Fruit fly (Drosophila melanogaster): ENCODE measurements around the gene CG7091.

Gene CG7091

DNA sequence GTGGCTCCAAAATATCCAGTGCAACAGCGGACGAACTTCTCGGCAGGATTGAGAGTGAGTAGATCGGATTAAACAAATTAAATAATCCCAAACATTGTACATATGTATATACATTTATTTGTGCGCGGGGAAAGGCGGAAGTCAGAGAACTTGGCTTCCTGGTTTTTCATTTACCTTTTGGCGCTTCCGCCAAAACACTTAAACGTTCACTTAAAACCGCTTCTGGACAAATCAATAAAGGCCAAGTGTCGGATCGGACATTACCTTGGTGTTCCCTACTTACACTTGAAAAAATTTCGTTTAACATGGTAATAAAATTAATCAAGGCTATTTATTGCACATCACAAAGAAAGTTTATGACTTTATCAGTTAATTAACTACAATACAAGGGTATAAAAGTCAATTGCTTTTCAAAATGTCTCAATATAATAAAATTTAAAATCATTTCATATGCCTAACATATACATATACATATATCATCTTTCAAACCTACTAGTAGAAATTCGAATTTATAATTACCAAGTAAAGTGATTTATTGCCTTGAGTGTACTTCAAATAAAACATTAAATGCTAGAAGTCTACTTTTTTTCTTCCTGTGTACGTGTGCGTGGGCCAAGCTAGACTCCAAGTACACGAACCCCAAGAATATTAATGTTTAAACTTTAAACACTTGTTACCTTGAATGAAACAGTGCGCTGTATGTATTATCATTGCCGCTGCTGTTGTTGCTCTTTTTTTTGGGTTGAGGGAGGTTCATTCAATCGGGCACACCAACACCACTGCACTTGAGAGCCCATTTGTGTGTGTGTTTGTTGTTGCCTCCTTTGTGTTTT lies 3.8 kb downstream of the CG7091 start (continued):
- TF ChIP-seq stwl (tag; optimal IDR thresholded peaks at IDR 0.05) (no peak), NfI (GFP tag; optimal IDR thresholded peaks at IDR 0.05) (peak; percentile 41), ttk (GFP tag; IDR thresholded peaks at IDR 0.05) (no peak), CG1603 (tag; optimal IDR thresholded peaks at IDR 0.05) (peak; percentile 22), grau (tag; optimal IDR thresholded peaks at IDR 0.05) (peak; percentile 77), scrt (GFP tag; optimal IDR thresholded peaks at IDR 0.05) (peak; percentile 19), CG10274 (GFP tag; optimal IDR thresholded peaks at IDR 0.05) (peak; percentile 17), CG11723 (GFP tag; optimal IDR thresholded peaks at IDR 0.05) (peak; percentile 47), CG12769 (tag; optimal IDR thresholded peaks at IDR 0.05) (no peak), CG14860 (GFP tag; IDR thresholded peaks at IDR 0.05; ENCODE audit: partially characterized antibody) (no peak), her (GFP tag; optimal IDR thresholded peaks at IDR 0.05) (no peak), Dip2 (GFP tag; IDR thresholded peaks at IDR 0.05) (no peak), dati (GFP tag; IDR thresholded peaks at IDR 0.05) (no peak), Dll (GFP tag; IDR thresholded peaks at IDR 0.05; ENCODE audit: partially characterized antibody) (no peak), CG9817 (tag; optimal IDR thresholded peaks at IDR 0.05) (peak; percentile 27), stc (GFP tag; IDR thresholded peaks at IDR 0.05) (peak; percentile 40; the same call in 1 of the 2 replicates), fd64A (GFP tag; optimal IDR thresholded peaks at IDR 0.05) (no peak), ranshi (GFP tag; IDR thresholded peaks at IDR 0.05) (peak; percentile 41; the same call in 1 of the 2 replicates), CG2712 (tag; optimal IDR thresholded peaks at IDR 0.05) (peak; percentile 73), nom (GFP tag; optimal IDR thresholded peaks at IDR 0.05) (peak; percentile 3), ind (GFP tag; optimal IDR thresholded peaks at IDR 0.05) (peak; percentile 53), btn (GFP tag; optimal IDR thresholded peaks at IDR 0.05) (no peak), Opbp (GFP tag; IDR thresholded peaks at IDR 0.05; ENCODE audit: partially characterized antibody) (no peak), CG2120 (GFP tag; optimal IDR thresholded peaks at IDR 0.05) (peak; percentile 54), CG8944 (GFP tag; optimal IDR thresholded peaks at IDR 0.05) (peak; percentile 16), CG4328 (GFP tag; optimal IDR thresholded peaks at IDR 0.05) (no peak), gsb-n (tag; optimal IDR thresholded peaks at IDR 0.05) (no peak), CG5953 (GFP tag; IDR thresholded peaks at IDR 0.05) (no peak), chn (GFP tag; optimal IDR thresholded peaks at IDR 0.05) (peak; percentile 31), CG4730 (GFP tag; IDR thresholded peaks at IDR 0.05) (no peak), ato (GFP tag; IDR thresholded peaks at IDR 0.05; ENCODE audit: partially characterized antibody) (no peak), Eip74EF (GFP tag; optimal IDR thresholded peaks at IDR 0.05) (peak in 1 of 2 experiments; percentile 71), cas (GFP tag; IDR thresholded peaks at IDR 0.05) (no peak), knrl (GFP tag; IDR thresholded peaks at IDR 0.05; ENCODE audit: partially characterized antibody) (no peak), unpg (GFP tag; optimal IDR thresholded peaks at IDR 0.05) (peak; percentile 66), Lpt (GFP tag; optimal IDR thresholded peaks at IDR 0.05) (no peak), CG11398 (GFP tag; optimal IDR thresholded peaks at IDR 0.05) (no peak), CG12942 (GFP tag; optimal IDR thresholded peaks at IDR 0.05) (peak; percentile 28), slp2 (GFP tag; optimal IDR thresholded peaks at IDR 0.05) (no peak), sqz (GFP tag; optimal IDR thresholded peaks at IDR 0.05) (no peak), nerfin-2 (GFP tag; IDR thresholded peaks at IDR 0.05; ENCODE audit: partially characterized antibody) (no peak), D (optimal IDR thresholded peaks at IDR 0.05) (no peak), D (GFP tag; optimal IDR thresholded peaks at IDR 0.05) (peak; percentile 54), CG3995 (GFP tag; optimal IDR thresholded peaks at IDR 0.05) (no peak), MTF-1 (GFP tag; optimal IDR thresholded peaks at IDR 0.05; ENCODE audit: borderline replicate concordance) (no peak), CG2889 (GFP tag; IDR thresholded peaks at IDR 0.05) (no peak), Usf (GFP tag; optimal IDR thresholded peaks at IDR 0.05) (peak; percentile 17), CG1832 (GFP tag; optimal IDR thresholded peaks at IDR 0.05) (no peak), CG31365 (tag; optimal IDR thresholded peaks at IDR 0.05) (no peak)
